Fruit fly (Drosophila melanogaster): ENCODE measurements around the gene CG5863.

Gene CG5863

dm6 chr3R:17404155-17404554, 6.8 kb upstream of the CG5863 start:
- TF ChIP-seq CG15710 (tag; optimal IDR thresholded peaks at IDR 0.05), result no peak
- no peak for TF ChIP-seq gl (tag; optimal IDR thresholded peaks at IDR 0.05)
- no peak for TF ChIP-seq CG8301 (tag; optimal IDR thresholded peaks at IDR 0.05)
- no peak for TF ChIP-seq CG14655 (GFP tag; optimal IDR thresholded peaks at IDR 0.05)
- no peak for TF ChIP-seq CG8159 (tag; optimal IDR thresholded peaks at IDR 0.05)
- TF ChIP-seq CG9948 (tag; optimal IDR thresholded peaks at IDR 0.05), result no peak
- TF ChIP-seq D1 (tag; optimal IDR thresholded peaks at IDR 0.05), result no peak
- TF ChIP-seq CG13204 (GFP tag; optimal IDR thresholded peaks at IDR 0.05), result no peak
- no peak for TF ChIP-seq Snoo (tag; optimal IDR thresholded peaks at IDR 0.05)
- no peak for TF ChIP-seq Pif1A (GFP tag; optimal IDR thresholded peaks at IDR 0.05)

- TF ChIP-seq CG13204 (GFP tag; optimal IDR thresholded peaks at IDR 0.05) (no peak), CG32121 (GFP tag; IDR thresholded peaks at IDR 0.05) (no peak), CG8159 (tag; optimal IDR thresholded peaks at IDR 0.05) (no peak), gl (tag; optimal IDR thresholded peaks at IDR 0.05) (no peak), CG12605 (GFP tag; IDR thresholded peaks at IDR 0.05) (no peak), CG14655 (GFP tag; optimal IDR thresholded peaks at IDR 0.05) (no peak), CG34367 (tag; optimal IDR thresholded peaks at IDR 0.05) (no peak), CG15710 (tag; optimal IDR thresholded peaks at IDR 0.05) (no peak), fd96Ca (GFP tag; IDR thresholded peaks at IDR 0.05) (no peak), Pif1A (GFP tag; optimal IDR thresholded peaks at IDR 0.05) (no peak), CG10348 (GFP tag; IDR thresholded peaks at IDR 0.05) (no peak), CG17806 (tag; optimal IDR thresholded peaks at IDR 0.05) (no peak), CG9948 (tag; optimal IDR thresholded peaks at IDR 0.05) (no peak), CG4496 (GFP tag; IDR thresholded peaks at IDR 0.05) (no peak), Ets98B (GFP tag; IDR thresholded peaks at IDR 0.05) (no peak), EcR (GFP tag; optimal IDR thresholded peaks at IDR 0.05) (no peak), Pif1B (GFP tag; optimal IDR thresholded peaks at IDR 0.05) (no peak)
Observed at dm6 chr3R:17405009-17405408, 5.9 kb upstream of the CG5863 start, which contains the start of gene CG42823. Gene CG42823, minus strand, starts transcription at chr3R:17405109.

dm6 chr3R:17406411-17406810, 4.5 kb upstream of the CG5863 start, which contains the start of the genes CG42824 and CG42798:
Gene CG42824, minus strand, starts transcription at chr3R:17406511.
Gene CG42798, plus strand, starts transcription at chr3R:17406678.
- no peak for TF ChIP-seq CG32121 (GFP tag; IDR thresholded peaks at IDR 0.05)
- TF ChIP-seq CG34367 (tag; optimal IDR thresholded peaks at IDR 0.05), result no peak

- TF ChIP-seq Ets98B (GFP tag; IDR thresholded peaks at IDR 0.05), result no peak
Observed at dm6 chr3R:17407576-17407975, 3.3 kb upstream of the CG5863 start, which contains the start of gene CG17283. Gene CG17283, plus strand, starts transcription at chr3R:17407876.

- TF ChIP-seq CG12605 (GFP tag; IDR thresholded peaks at IDR 0.05), result no peak
- TF ChIP-seq gl (tag; optimal IDR thresholded peaks at IDR 0.05), result no peak
Observed at dm6 chr3R:17409319-17409718, 1.6 kb upstream of the CG5863 start, which contains the start of gene CG5860. Gene CG5860, plus strand, starts transcription at chr3R:17409619.

dm6 chr3R:17412458-17413127, 1.7 kb downstream of the CG5863 start, which contains the start of gene CG42821:
Gene CG42821, plus strand, starts transcription at chr3R:17413077.
- TF ChIP-seq CG8301 (tag; optimal IDR thresholded peaks at IDR 0.05) (no peak), gl (tag; optimal IDR thresholded peaks at IDR 0.05) (no peak), CG10348 (GFP tag; IDR thresholded peaks at IDR 0.05) (no peak), Pif1B (GFP tag; optimal IDR thresholded peaks at IDR 0.05) (no peak), CG32121 (GFP tag; IDR thresholded peaks at IDR 0.05) (no peak), EcR (GFP tag; optimal IDR thresholded peaks at IDR 0.05) (no peak), CG8159 (tag; optimal IDR thresholded peaks at IDR 0.05) (no peak), CG4496 (GFP tag; IDR thresholded peaks at IDR 0.05) (no peak), CG14655 (GFP tag; optimal IDR thresholded peaks at IDR 0.05) (no peak), fd96Ca (GFP tag; IDR thresholded peaks at IDR 0.05) (no peak), D1 (tag; optimal IDR thresholded peaks at IDR 0.05) (no peak), CG13204 (GFP tag; optimal IDR thresholded peaks at IDR 0.05) (no peak), Snoo (tag; optimal IDR thresholded peaks at IDR 0.05) (no peak), CG34367 (tag; optimal IDR thresholded peaks at IDR 0.05) (no peak), CG17806 (tag; optimal IDR thresholded peaks at IDR 0.05) (no peak), CG9948 (tag; optimal IDR thresholded peaks at IDR 0.05) (no peak), CG15710 (tag; optimal IDR thresholded peaks at IDR 0.05) (no peak)

- TF ChIP-seq rn (GFP tag; IDR thresholded peaks at IDR 0.05) (no peak), CG8301 (tag; optimal IDR thresholded peaks at IDR 0.05) (no peak), CG34367 (tag; optimal IDR thresholded peaks at IDR 0.05) (no peak), CG14655 (GFP tag; optimal IDR thresholded peaks at IDR 0.05) (no peak), fd96Ca (GFP tag; IDR thresholded peaks at IDR 0.05) (no peak)
Observed at dm6 chr3R:17413601-17414000, 2.7 kb downstream of the CG5863 start, which contains the start of gene CG42822. Gene CG42822, plus strand, starts transcription at chr3R:17413901.

Data from whole organism, pupa.